Worm (Caenorhabditis elegans) whole organism, mixed stage, embryonic: Measurements from ENCODE around the gene C56C10.9.

Experiments
- ceh-83 ChIP-seq: fragments of 200-800 bp; sonication (Bioruptor generic); optimal IDR thresholded peaks from 2 replicates; lab custom pipeline; 2018; ENCODE audit warnings: mild to moderate bottlenecking, missing genetic modification characterization, missing compliant biosample characterization
- ces-1 ChIP-seq: fragments of 150-350 bp; optimal IDR thresholded peaks from 2 replicates; lab custom pipeline; 2014; ENCODE audit warnings: missing biosample characterization, missing genetic modification reagents, missing genetic modification characterization
- nhr-12 ChIP-seq: fragments of 150-350 bp; optimal IDR thresholded peaks from 2 replicates; lab custom pipeline; 2014; ENCODE audit warnings: missing biosample characterization, missing genetic modification characterization

DNA sequence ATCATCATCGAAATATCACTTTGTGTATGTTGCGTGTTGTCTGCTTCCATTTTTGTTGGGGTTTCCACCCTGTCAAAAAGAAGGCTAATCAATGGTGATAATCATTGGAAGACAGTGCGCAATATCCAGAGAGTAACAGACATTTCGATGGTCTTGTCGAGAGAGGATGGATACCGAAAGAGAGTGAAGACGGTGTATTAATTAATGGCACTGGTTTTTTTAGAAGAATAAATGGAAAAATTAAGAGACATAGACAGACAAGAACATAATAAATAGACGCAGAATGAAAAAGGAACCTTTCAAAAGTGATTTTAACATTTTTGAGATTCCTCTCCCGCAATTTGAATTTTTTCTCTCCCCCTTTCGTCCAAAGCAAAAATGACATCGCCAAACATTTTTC, 26.9 kb upstream of the C56C10.9 start:
- no peak for TF ChIP-seq ces-1
- TF ChIP-seq nhr-12 (tag; lab: Kevin White, UChicago): no peak
- no peak for TF ChIP-seq ceh-83
